Worm (Caenorhabditis elegans) whole organism, L2 larva: Measurements from ENCODE around the gene K08F4.5.

Source experiments
- C34F6.9 ChIP-seq: fragments of 150-350 bp; optimal IDR thresholded peaks from 2 replicates; lab custom pipeline; 2014; ENCODE audit warnings: missing biosample characterization, missing genetic modification characterization
- F13H6.1 ChIP-seq: sonication (generic microtip); optimal IDR thresholded peaks from 2 replicates; lab custom pipeline; 2016; ENCODE audit warnings: missing genetic modification characterization, missing compliant biosample characterization
- R02D3.7 ChIP-seq: fragments of 150-350 bp; optimal IDR thresholded peaks from 2 replicates; lab custom pipeline; 2014; ENCODE audit warnings: missing biosample characterization, missing genetic modification characterization
- Y55F3AM.14 ChIP-seq: fragments of 200-800 bp; sonication (Bioruptor generic); optimal IDR thresholded peaks from 2 replicates; lab custom pipeline; 2018; ENCODE audit warnings: mild to moderate bottlenecking, missing genetic modification characterization, missing compliant biosample characterization
- ZK546.5 ChIP-seq: sonication (generic microtip); optimal IDR thresholded peaks from 2 replicates; lab custom pipeline; 2017; ENCODE audit warnings: missing biosample characterization, missing genetic modification characterization
- alr-1 ChIP-seq: fragments of 150-350 bp; optimal IDR thresholded peaks from 2 replicates; lab custom pipeline; 2014; ENCODE audit warnings: missing biosample characterization, missing genetic modification characterization
- blmp-1 ChIP-seq: sonication (generic microtip); optimal IDR thresholded peaks from 2 replicates; lab custom pipeline; 2017; ENCODE audit warnings: missing genetic modification characterization, mild to moderate bottlenecking, missing compliant biosample characterization, antibody characterized with exemption, moderate library complexity; ENCODE audit not compliant: insufficient read depth
- crh-2 ChIP-seq: sonication (generic microtip); optimal IDR thresholded peaks from 2 replicates; lab custom pipeline; 2017; ENCODE audit warnings: missing biosample characterization, missing genetic modification characterization
- dmd-4 ChIP-seq: sonication (generic microtip); optimal IDR thresholded peaks from 2 replicates; lab custom pipeline; 2017; ENCODE audit warnings: missing biosample characterization, missing genetic modification characterization
- egl-27 ChIP-seq: sonication (generic microtip); optimal IDR thresholded peaks from 3 replicates; lab custom pipeline; 2017; ENCODE audit warnings: missing biosample characterization, missing genetic modification reagents, missing genetic modification characterization
- elt-3 ChIP-seq: sonication (generic microtip); optimal IDR thresholded peaks from 2 replicates; lab custom pipeline; 2017; ENCODE audit warnings: missing biosample characterization, missing genetic modification characterization
- fos-1 ChIP-seq: fragments of 150-350 bp; optimal IDR thresholded peaks from 2 replicates; lab custom pipeline; 2014; ENCODE audit warnings: missing biosample characterization, missing genetic modification characterization
- gmeb-1 ChIP-seq: fragments of 150-350 bp; optimal IDR thresholded peaks from 2 replicates; lab custom pipeline; 2014; ENCODE audit warnings: missing biosample characterization, missing genetic modification characterization
- lin-11 ChIP-seq: fragments of 150-350 bp; sonication (generic microtip); optimal IDR thresholded peaks from 2 replicates; lab custom pipeline; 2014; ENCODE audit warnings: missing biosample characterization, missing genetic modification characterization, inconsistent platforms, mixed read lengths
- lin-39 ChIP-seq: fragments of 150-350 bp; optimal IDR thresholded peaks from 2 replicates; lab custom pipeline; 2014; ENCODE audit warnings: missing biosample characterization, missing genetic modification reagents, missing genetic modification characterization
- lsy-2 ChIP-seq, 2 experiments: fragments of 150-350 bp in 1 of 2; sonication (generic microtip) in 1 of 2; optimal IDR thresholded peaks; 2 replicates each; lab custom pipeline; 2014 to 2017; ENCODE audit warnings: missing biosample characterization in 2 of 2, missing genetic modification characterization in 2 of 2
- mab-5 ChIP-seq: fragments of 150-350 bp; optimal IDR thresholded peaks from 2 replicates; lab custom pipeline; 2014; ENCODE audit warnings: missing biosample characterization, missing genetic modification characterization
- mbf-1 ChIP-seq: sonication (generic microtip); optimal IDR thresholded peaks from 2 replicates; lab custom pipeline; 2017; ENCODE audit warnings: missing biosample characterization, missing genetic modification characterization
- mdl-1 ChIP-seq, 2 experiments: fragments of 150-350 bp in 1 of 2; sonication (generic microtip) in 1 of 2; optimal IDR thresholded peaks; 2 replicates each; lab custom pipeline; 2017; ENCODE audit warnings: missing biosample characterization in 2 of 2, missing genetic modification characterization in 2 of 2
- nhr-129 ChIP-seq: fragments of 150-350 bp; optimal IDR thresholded peaks from 2 replicates; lab custom pipeline; 2014; ENCODE audit warnings: missing biosample characterization, missing genetic modification characterization
- nhr-237 ChIP-seq: fragments of 150-350 bp; optimal IDR thresholded peaks from 2 replicates; lab custom pipeline; 2014; ENCODE audit warnings: missing biosample characterization, missing genetic modification characterization
- nhr-25 ChIP-seq: fragments of 150-350 bp; sonication (generic microtip); optimal IDR thresholded peaks from 3 replicates; lab custom pipeline; 2014; ENCODE audit warnings: missing biosample characterization, missing genetic modification characterization
- nhr-6 ChIP-seq: fragments of 150-350 bp; optimal IDR thresholded peaks from 2 replicates; lab custom pipeline; 2014; ENCODE audit warnings: missing biosample characterization, missing genetic modification characterization
- nhr-77 ChIP-seq: fragments of 150-350 bp; optimal IDR thresholded peaks from 2 replicates; lab custom pipeline; 2014; ENCODE audit warnings: missing biosample characterization, missing genetic modification characterization
- peb-1 ChIP-seq: fragments of 150-350 bp; optimal IDR thresholded peaks from 2 replicates; lab custom pipeline; 2014; ENCODE audit warnings: missing biosample characterization, missing genetic modification characterization
- sem-4 ChIP-seq: fragments of 150-350 bp; optimal IDR thresholded peaks from 2 replicates; lab custom pipeline; 2014; ENCODE audit warnings: missing biosample characterization, missing genetic modification reagents, missing genetic modification characterization
- skn-1 ChIP-seq: sonication (generic microtip); optimal IDR thresholded peaks from 2 replicates; lab custom pipeline; 2017; ENCODE audit warnings: missing biosample characterization, missing genetic modification characterization
- sma-9 ChIP-seq, 2 experiments: fragments of 150-350 bp in 1 of 2; sonication (generic microtip) in 1 of 2; optimal IDR thresholded peaks; 2 replicates each; lab custom pipeline; 2014 to 2016; ENCODE audit warnings: missing genetic modification characterization in 2 of 2, mild to moderate bottlenecking in 1 of 2, missing biosample characterization in 1 of 2, missing compliant biosample characterization in 1 of 2, missing genetic modification reagents in 1 of 2, moderate library complexity in 1 of 2
- snpc-4 ChIP-seq: fragments of 150-350 bp; optimal IDR thresholded peaks from 2 replicates; lab custom pipeline; 2014; ENCODE audit warnings: missing biosample characterization, missing genetic modification characterization
- unc-55 ChIP-seq: fragments of 150-350 bp; sonication (generic microtip); optimal IDR thresholded peaks from 3 replicates; lab custom pipeline; 2014; ENCODE audit warnings: missing biosample characterization, missing genetic modification reagents, missing genetic modification characterization
- unc-62 ChIP-seq: fragments of 150-350 bp; optimal IDR thresholded peaks from 2 replicates; lab custom pipeline; 2014; ENCODE audit warnings: missing biosample characterization, missing genetic modification reagents, missing genetic modification characterization
- zag-1 ChIP-seq: fragments of 150-350 bp; optimal IDR thresholded peaks from 2 replicates; lab custom pipeline; 2014; ENCODE audit warnings: missing biosample characterization, missing genetic modification characterization
- ztf-11 ChIP-seq: sonication (generic microtip); optimal IDR thresholded peaks from 2 replicates; lab custom pipeline; 2017; ENCODE audit warnings: missing biosample characterization, missing genetic modification characterization

K08F4.5 gene

DNA sequence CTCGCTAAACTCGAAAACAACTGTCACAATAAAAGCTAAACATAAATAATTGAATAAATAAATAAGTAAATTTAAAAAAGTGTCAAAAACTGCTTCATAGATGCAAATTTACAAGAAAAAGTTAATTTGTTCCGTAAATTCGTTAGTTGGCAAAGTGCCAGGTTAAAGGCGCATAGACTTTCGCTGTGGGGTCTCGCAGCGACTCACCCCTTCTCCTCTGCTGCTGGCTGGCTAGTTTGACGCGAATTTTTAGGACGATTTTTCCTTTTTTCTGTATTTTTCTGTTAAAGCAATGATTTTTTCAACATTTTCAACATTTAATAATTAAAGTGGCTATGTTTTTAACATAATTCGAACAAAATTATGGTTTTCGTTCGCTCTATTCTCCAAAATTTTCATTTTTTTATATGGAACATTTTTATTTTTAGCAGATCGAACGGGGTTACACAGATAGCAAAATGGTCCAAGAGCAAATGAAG lies 40.6 kb upstream of the K08F4.5 start, which contains the start of gene rack-1 (continued):
- TF ChIP-seq crh-2 (tag; lab: Kevin White, UChicago) (peak; percentile 79), unc-62 (GFP tag; lab: Kevin White, UChicago) (no peak), lin-39 (tag; lab: Kevin White, UChicago) (no peak), unc-55 (peak; percentile 83), gmeb-1 (tag; lab: Kevin White, UChicago) (peak; percentile 63), dmd-4 (tag; lab: Kevin White, UChicago) (no peak), nhr-25 (tag; lab: Kevin White, UChicago) (peak; percentile 34), snpc-4 (no peak), alr-1 (tag; lab: Kevin White, UChicago) (no peak), ZK546.5 (no peak), mdl-1 (tag; optimal IDR thresholded peaks at IDR 0.05; lab: Kevin White, UChicago) (no peak), F13H6.1 (tag; lab: Kevin White, UChicago) (peak; percentile 34), fos-1 (peak; percentile 23), Y55F3AM.14 (GFP tag; lab: Kevin White, UChicago) (no peak)

- TF ChIP-seq F13H6.1 (tag; lab: Kevin White, UChicago) (peak; percentile 4), sma-9 (GFP tag; optimal IDR thresholded peaks at IDR 0.05; lab: Kevin White, UChicago) (no peak), sma-9 (tag; optimal IDR thresholded peaks at IDR 0.05; lab: Kevin White, UChicago) (no peak), sem-4 (peak; percentile 12), lsy-2 (tag; optimal IDR thresholded peaks at IDR 0.05; lab: Kevin White, UChicago) (peak in 1 of 2 experiments; percentile 16), R02D3.7 (tag; lab: Kevin White, UChicago) (no peak), peb-1 (peak; percentile 42), mab-5 (tag; lab: Kevin White, UChicago) (no peak), C34F6.9 (peak; percentile 15)
Observed at ce11 chrIV:10174932-10175732, 39.4 kb upstream of the K08F4.5 start.

ce11 chrIV:10174328-10174727 lies 38.6 kb upstream of the K08F4.5 start, which contains the start of gene pxf-1:
TSS of gene pxf-1 (minus strand) at chrIV:10174341.
- TF ChIP-seq mab-5 (tag; lab: Kevin White, UChicago) (peak; percentile 39), blmp-1 (tag; lab: Kevin White, UChicago) (no peak)

DNA sequence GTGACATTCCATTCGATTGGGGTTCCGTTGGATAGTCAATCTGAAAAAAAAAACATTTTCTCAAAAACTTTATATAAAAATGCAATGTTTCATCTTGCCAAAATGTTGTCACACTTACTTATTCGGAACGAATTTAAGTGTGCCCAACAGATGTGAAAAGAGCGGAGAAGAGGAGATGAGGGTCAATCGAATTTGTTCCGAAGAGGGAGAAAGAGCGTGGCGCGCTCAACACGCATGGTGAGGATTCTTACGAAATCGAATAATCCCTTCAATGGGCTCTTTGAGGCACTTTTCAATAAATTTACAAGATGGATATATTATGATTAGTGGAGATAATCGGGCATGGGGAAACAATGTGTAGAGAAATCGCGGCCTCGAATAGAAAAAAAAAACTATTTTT lies 35.1 kb upstream of the K08F4.5 start:
- TF ChIP-seq ztf-11 (tag; lab: Kevin White, UChicago) (no peak), nhr-129 (tag; lab: Kevin White, UChicago) (no peak), nhr-237 (tag; lab: Kevin White, UChicago) (no peak), lsy-2 (tag; optimal IDR thresholded peaks at IDR 0.05; lab: Kevin White, UChicago) (no peak), zag-1 (peak; percentile 34), F13H6.1 (tag; lab: Kevin White, UChicago) (no peak), lin-11 (tag; lab: Kevin White, UChicago) (no peak), R02D3.7 (tag; lab: Kevin White, UChicago) (no peak)

DNA sequence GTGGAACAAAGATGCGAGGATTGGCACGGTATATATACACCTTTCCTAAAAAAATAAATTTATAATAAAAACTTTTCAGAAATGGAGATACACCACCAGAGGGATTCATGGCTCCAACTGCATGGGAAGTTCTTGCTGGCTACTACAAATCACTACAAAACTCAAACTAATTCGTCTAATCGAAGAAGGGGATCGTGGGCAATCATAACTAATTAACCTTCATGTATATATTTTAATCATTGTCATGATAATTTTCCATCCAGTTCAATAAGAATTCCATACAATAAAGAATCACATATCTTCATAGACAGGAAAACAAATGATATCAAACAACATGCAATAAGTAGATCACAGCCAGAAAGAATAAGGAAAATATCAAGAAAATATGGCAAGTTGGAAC lies 28.4 kb upstream of the K08F4.5 start:
- no peak for TF ChIP-seq skn-1
- TF ChIP-seq zag-1: no peak

DNA sequence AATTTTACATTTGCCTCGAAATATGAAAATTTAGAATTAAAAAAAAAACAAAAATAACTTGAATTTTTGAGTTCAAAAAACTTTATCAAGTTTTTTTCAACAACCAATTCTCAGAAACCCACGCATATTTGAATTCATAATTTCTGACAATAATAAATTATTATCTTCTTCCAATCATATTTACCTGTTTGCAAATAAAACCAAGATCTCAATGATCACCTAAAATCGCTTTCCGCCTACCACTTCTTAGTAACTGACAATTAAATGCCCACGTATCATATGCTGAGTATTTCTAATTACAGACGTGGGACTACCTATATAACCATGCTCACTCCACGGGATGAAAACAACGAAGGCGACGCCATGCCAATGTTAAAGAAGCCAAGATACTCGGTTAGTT lies 26.0 kb upstream of the K08F4.5 start, which contains the start of gene pps-1:
pps-1 (plus strand) TSS at position 301 of the 400 bp plus-strand sequence.
- no peak for TF ChIP-seq R02D3.7 (tag; lab: Kevin White, UChicago)
- TF ChIP-seq skn-1: no peak
- no peak for TF ChIP-seq egl-27
- no peak for TF ChIP-seq sem-4
- TF ChIP-seq crh-2 (tag; lab: Kevin White, UChicago): no peak
- no peak for TF ChIP-seq nhr-77
- TF ChIP-seq mbf-1 (tag; lab: Kevin White, UChicago): no peak
- no peak for TF ChIP-seq ztf-11 (tag; lab: Kevin White, UChicago)
- no peak for TF ChIP-seq elt-3 (tag; lab: Kevin White, UChicago)
- TF ChIP-seq mab-5 (tag; lab: Kevin White, UChicago): no peak
- no peak for TF ChIP-seq nhr-6 (tag; lab: Kevin White, UChicago)
- TF ChIP-seq, all 48 proteins: peak for 0
